Fruit fly (Drosophila melanogaster): ENCODE results near the gene AP-1gamma.

AP-1gamma gene

dm6 chrX:9108387-9108786 is at the start of gene AP-1gamma:
Gene AP-1gamma (plus strand): TSS chrX:9108691.
- TF ChIP-seq noc (tag; optimal IDR thresholded peaks at IDR 0.05) = no peak

dm6 chrX:9060078-9060477 is 48.4 kb upstream of the AP-1gamma start:
- peak; percentile 79 for TF ChIP-seq noc (tag; optimal IDR thresholded peaks at IDR 0.05)

dm6 chrX:9061299-9061698 is 47.2 kb upstream of the AP-1gamma start:
- TF ChIP-seq noc (tag; optimal IDR thresholded peaks at IDR 0.05) = no peak

dm6 chrX:9062665-9063064 is 45.8 kb upstream of the AP-1gamma start:
- peak; percentile 24 for TF ChIP-seq noc (tag; optimal IDR thresholded peaks at IDR 0.05)

dm6 chrX:9063425-9063824 is 45.1 kb upstream of the AP-1gamma start:
- no peak for TF ChIP-seq noc (tag; optimal IDR thresholded peaks at IDR 0.05)

dm6 chrX:9064029-9064428 is 44.5 kb upstream of the AP-1gamma start:
- no peak for TF ChIP-seq noc (tag; optimal IDR thresholded peaks at IDR 0.05)

dm6 chrX:9066802-9067489 is 41.5 kb upstream of the AP-1gamma start:
- peak; percentile 33 for TF ChIP-seq noc (tag; optimal IDR thresholded peaks at IDR 0.05)

- TF ChIP-seq noc (tag; optimal IDR thresholded peaks at IDR 0.05) = no peak
Observed at dm6 chrX:9067754-9068477, 40.6 kb upstream of the AP-1gamma start, which contains the start of gene CG15365. Gene CG15365 (minus strand): TSS chrX:9067983.

- no peak for TF ChIP-seq noc (tag; optimal IDR thresholded peaks at IDR 0.05)
Observed at dm6 chrX:9068822-9069221, 39.7 kb upstream of the AP-1gamma start.

- TF ChIP-seq noc (tag; optimal IDR thresholded peaks at IDR 0.05) = no peak
Observed at dm6 chrX:9071308-9071707, 37.2 kb upstream of the AP-1gamma start, which contains the start of gene CG10970. Gene CG10970 (minus strand): TSS chrX:9071408.

dm6 chrX:9074040-9074439 is 34.5 kb upstream of the AP-1gamma start:
- TF ChIP-seq noc (tag; optimal IDR thresholded peaks at IDR 0.05) = peak; percentile 28

dm6 chrX:9075641-9076324 is 32.7 kb upstream of the AP-1gamma start:
- TF ChIP-seq noc (tag; optimal IDR thresholded peaks at IDR 0.05) = no peak

dm6 chrX:9077558-9077957 is 30.9 kb upstream of the AP-1gamma start:
- no peak for TF ChIP-seq noc (tag; optimal IDR thresholded peaks at IDR 0.05)

- no peak for TF ChIP-seq noc (tag; optimal IDR thresholded peaks at IDR 0.05)
Observed at dm6 chrX:9078263-9078662, 30.2 kb upstream of the AP-1gamma start, which contains the start of gene CG44325. Gene CG44325 (minus strand): TSS chrX:9078499.

dm6 chrX:9080962-9081361 is 27.5 kb upstream of the AP-1gamma start, which contains the start of the genes CG7246 and HP1b:
Gene CG7246 (minus strand): TSS chrX:9081057.
Gene HP1b (plus strand): TSS chrX:9081063.
- peak; percentile 66 for TF ChIP-seq noc (tag; optimal IDR thresholded peaks at IDR 0.05)

dm6 chrX:9082600-9082999 is 25.9 kb upstream of the AP-1gamma start, which contains the start of gene APC4:
Gene APC4 (plus strand): TSS chrX:9082931.
- peak; percentile 32 for TF ChIP-seq noc (tag; optimal IDR thresholded peaks at IDR 0.05)
